Worm (Caenorhabditis elegans): ENCODE results near the gene npl-4.2.

The npl-4.2 gene

ce11 chrII:5660736-5661734 is 38.3 kb downstream of the npl-4.2 start, which contains the start of the genes ift-43 and mdt-26:
Gene ift-43 (minus strand): TSS chrII:5660786.
Gene mdt-26 (plus strand): TSS chrII:5661181.
- TF ChIP-seq nhr-237 (tag; optimal IDR thresholded peaks at IDR 0.05) = peak; percentile 54
- no peak for TF ChIP-seq nhr-77 (tag; optimal IDR thresholded peaks at IDR 0.05)
- no peak for TF ChIP-seq elt-3 (tag; optimal IDR thresholded peaks at IDR 0.05)
- TF ChIP-seq nhr-21 (tag; optimal IDR thresholded peaks at IDR 0.05) = peak; percentile 78
- peak; percentile 75 for TF ChIP-seq sma-9 (GFP tag; optimal IDR thresholded peaks at IDR 0.05)
- TF ChIP-seq sma-9 (tag; optimal IDR thresholded peaks at IDR 0.05) = no peak
- TF ChIP-seq F13H6.1 (tag; optimal IDR thresholded peaks at IDR 0.05) = peak; percentile 85
- TF ChIP-seq gmeb-1 (tag; optimal IDR thresholded peaks at IDR 0.05) = peak; percentile 57
- TF ChIP-seq nhr-6 (tag; optimal IDR thresholded peaks at IDR 0.05) = peak; percentile 68
- TF ChIP-seq mbf-1 (tag; optimal IDR thresholded peaks at IDR 0.05) = no peak
- peak; percentile 8 for TF ChIP-seq unc-39 (tag; optimal IDR thresholded peaks at IDR 0.05)
- peak; percentile 72 for TF ChIP-seq nhr-10 (tag; optimal IDR thresholded peaks at IDR 0.05)
- peak; percentile 3 for TF ChIP-seq ZK546.5 (tag; optimal IDR thresholded peaks at IDR 0.05)
- TF ChIP-seq fos-1 (tag; optimal IDR thresholded peaks at IDR 0.05) = peak; percentile 53
- no peak for TF ChIP-seq dmd-4 (tag; optimal IDR thresholded peaks at IDR 0.05)
- TF ChIP-seq unc-62 (GFP tag; optimal IDR thresholded peaks at IDR 0.05) = no peak
- TF ChIP-seq mdl-1 (tag; optimal IDR thresholded peaks at IDR 0.05) = peak; percentile 57 to 73
- peak; percentile 81 for TF ChIP-seq sma-3 (GFP tag; optimal IDR thresholded peaks at IDR 0.05)
- TF ChIP-seq alr-1 (tag; optimal IDR thresholded peaks at IDR 0.05) = no peak
- TF ChIP-seq snpc-4 (tag; optimal IDR thresholded peaks at IDR 0.05) = no peak
- peak; percentile 81 for TF ChIP-seq lin-13 (GFP tag; optimal IDR thresholded peaks at IDR 0.05)
- TF ChIP-seq ceh-16 (tag; optimal IDR thresholded peaks at IDR 0.05) = peak; percentile 81
- TF ChIP-seq egl-27 (tag; optimal IDR thresholded peaks at IDR 0.05) = peak; percentile 81
- no peak for TF ChIP-seq ztf-11 (tag; optimal IDR thresholded peaks at IDR 0.05)
- peak; percentile 100 for TF ChIP-seq ama-1 (optimal IDR thresholded peaks at IDR 0.05)
- no peak for TF ChIP-seq R02D3.7 (tag; optimal IDR thresholded peaks at IDR 0.05)
- TF ChIP-seq ztf-1 (GFP tag; conservative IDR thresholded peaks at IDR 0.05) = no peak
- peak; percentile 62 for TF ChIP-seq nhr-129 (tag; optimal IDR thresholded peaks at IDR 0.05)
- peak; percentile 20 for TF ChIP-seq blmp-1 (tag; optimal IDR thresholded peaks at IDR 0.05; ENCODE audit: insufficient read depth)
- no peak for TF ChIP-seq elt-1 (tag; optimal IDR thresholded peaks at IDR 0.05)
- peak; percentile 34 for TF ChIP-seq mab-5 (tag; optimal IDR thresholded peaks at IDR 0.05)
- TF ChIP-seq nhr-25 (tag; optimal IDR thresholded peaks at IDR 0.05) = peak; percentile 51
- peak; percentile 67 for TF ChIP-seq sem-4 (tag; optimal IDR thresholded peaks at IDR 0.05)
- peak; percentile 6 for TF ChIP-seq Y55F3AM.14 (GFP tag; optimal IDR thresholded peaks at IDR 0.05)
- TF ChIP-seq lin-11 (tag; optimal IDR thresholded peaks at IDR 0.05) = peak; percentile 89
- peak; percentile 73 for TF ChIP-seq ztf-4 (tag; optimal IDR thresholded peaks at IDR 0.05)
- no peak for TF ChIP-seq skn-1 (tag; optimal IDR thresholded peaks at IDR 0.05)
- peak; percentile 50 for TF ChIP-seq C34F6.9 (tag; optimal IDR thresholded peaks at IDR 0.05)
- no peak for TF ChIP-seq nhr-12 (tag; optimal IDR thresholded peaks at IDR 0.05)
- TF ChIP-seq nhr-11 (tag; optimal IDR thresholded peaks at IDR 0.05) = no peak
- peak; percentile 78 for TF ChIP-seq unc-55 (GFP tag; optimal IDR thresholded peaks at IDR 0.05)
- peak; percentile 61 for TF ChIP-seq zag-1 (tag; optimal IDR thresholded peaks at IDR 0.05)
- TF ChIP-seq ceh-82 (tag; optimal IDR thresholded peaks at IDR 0.05) = peak; percentile 9
- peak; percentile 80 for TF ChIP-seq crh-2 (tag; optimal IDR thresholded peaks at IDR 0.05)
- TF ChIP-seq lsy-2 (tag; optimal IDR thresholded peaks at IDR 0.05) = peak; percentile 78 to 88
